Fruit fly (Drosophila melanogaster) whole organism, prepupa: ENCODE data around the gene CG4318.

Experiments used
- CG4318 ChIP-seq: fragments of 200-800 bp; sonication (Bioruptor generic); optimal IDR thresholded peaks from 3 replicates; lab custom pipeline; 2017; ENCODE audit warnings: missing biosample characterization, mild to moderate bottlenecking, missing genetic modification characterization
- CG6163 ChIP-seq: fragments of 200-800 bp; sonication (Bioruptor generic); IDR thresholded peaks from 3 replicates; pipeline ENCODE4 v1.3.6; 2022; ENCODE audit warnings: missing biosample characterization, missing genetic modification characterization
- CG6808 ChIP-seq: fragments of 200-800 bp; sonication (Bioruptor generic); optimal IDR thresholded peaks from 3 replicates; lab custom pipeline; 2017; ENCODE audit warnings: missing biosample characterization, missing genetic modification characterization, mild to moderate bottlenecking, moderate library complexity, missing genetic modification reagents
- CG8632 ChIP-seq: fragments of 200-800 bp; sonication (Bioruptor generic); optimal IDR thresholded peaks from 3 replicates; lab custom pipeline; 2016; ENCODE audit warnings: missing biosample characterization, missing genetic modification characterization
- Sox102F ChIP-seq: fragments of 200-800 bp; sonication (Bioruptor generic); optimal IDR thresholded peaks from 2 replicates; lab custom pipeline; 2016; ENCODE audit warnings: missing biosample characterization, mild to moderate bottlenecking, missing genetic modification characterization
- fd85E ChIP-seq: fragments of 200-800 bp; sonication (Bioruptor generic); optimal IDR thresholded peaks from 3 replicates; lab custom pipeline; 2016; ENCODE audit warnings: missing biosample characterization, missing genetic modification characterization
- pdm3 ChIP-seq: fragments of 200-800 bp; sonication (Bioruptor generic); optimal IDR thresholded peaks from 3 replicates; lab custom pipeline; 2016; ENCODE audit warnings: missing biosample characterization, missing genetic modification characterization

dm6 chrX:13104571-13104970, 50.2 kb downstream of the CG4318 start:
- TF ChIP-seq CG4318 (GFP tag; lab: Kevin White, UChicago) (no peak), pdm3 (GFP tag; lab: Kevin White, UChicago) (no peak), CG8632 (GFP tag; lab: Kevin White, UChicago) (no peak), CG6163 (GFP tag; lab: Robert Waterston, UW) (no peak), CG6808 (no peak), fd85E (GFP tag; lab: Kevin White, UChicago) (no peak), Sox102F (GFP tag; lab: Kevin White, UChicago) (no peak)
